Fruit fly (Drosophila melanogaster) whole organism, embryonic: ENCODE data around the gene CG7945.

Source experiments
- Atf6 ChIP-seq: fragments of 200-800 bp; sonication (Bioruptor generic); IDR thresholded peaks from 2 replicates; pipeline ENCODE4 v1.3.6; 2022; ENCODE audit warnings: missing biosample characterization, missing genetic modification characterization
- B-H1 ChIP-seq: fragments of 200-800 bp; sonication (Bioruptor generic); IDR thresholded peaks from 3 replicates; pipeline ENCODE4 v1.3.6; 2022; ENCODE audit warnings: missing biosample characterization, missing genetic modification characterization
- CG11398 ChIP-seq: fragments of 200-800 bp; sonication (Bioruptor generic); optimal IDR thresholded peaks from 2 replicates; lab custom pipeline; 2016; ENCODE audit warnings: missing biosample characterization, missing genetic modification characterization
- CG15479 ChIP-seq: fragments of 200-800 bp; sonication (Bioruptor generic); optimal IDR thresholded peaks from 3 replicates; lab custom pipeline; 2019; ENCODE audit warnings: missing biosample characterization, mild to moderate bottlenecking, missing genetic modification characterization, moderate library complexity
- CG16813 ChIP-seq: fragments of 200-800 bp; sonication (Bioruptor generic); IDR thresholded peaks from 3 replicates; pipeline ENCODE4 v1.3.6; 2022; ENCODE audit warnings: missing biosample characterization, missing genetic modification characterization; ENCODE audit not compliant: partially characterized antibody
- CG17328 ChIP-seq: fragments of 200-800 bp; sonication (Bioruptor generic); IDR thresholded peaks from 2 replicates; pipeline ENCODE4 v1.3.6; 2022; ENCODE audit warnings: missing biosample characterization, missing genetic modification characterization
- CG17802 ChIP-seq: fragments of 200-800 bp; sonication (Bioruptor generic); optimal IDR thresholded peaks from 2 replicates; lab custom pipeline; 2018; ENCODE audit warnings: missing biosample characterization, mild to moderate bottlenecking, missing genetic modification characterization, moderate library complexity
- CG2678 ChIP-seq: fragments of 200-800 bp; sonication (Bioruptor generic); optimal IDR thresholded peaks from 3 replicates; lab custom pipeline; 2019; ENCODE audit warnings: missing biosample characterization, mild to moderate bottlenecking, missing genetic modification characterization, moderate library complexity
- CG30403 ChIP-seq: fragments of 200-800 bp; sonication (Bioruptor generic); optimal IDR thresholded peaks from 3 replicates; lab custom pipeline; 2016; ENCODE audit warnings: missing biosample characterization, missing genetic modification characterization
- CG31365 ChIP-seq: fragments of 200-800 bp; sonication (Bioruptor generic); optimal IDR thresholded peaks from 2 replicates; lab custom pipeline; 2018; ENCODE audit warnings: missing biosample characterization, mild to moderate bottlenecking, missing genetic modification characterization
- CG34224 ChIP-seq: fragments of 200-800 bp; sonication (Bioruptor generic); IDR thresholded peaks from 3 replicates; pipeline ENCODE4 v1.3.6; 2022; ENCODE audit warnings: missing biosample characterization, missing genetic modification characterization; ENCODE audit not compliant: partially characterized antibody
- CG4820 ChIP-seq: fragments of 200-800 bp; sonication (Bioruptor generic); optimal IDR thresholded peaks from 3 replicates; lab custom pipeline; 2016; ENCODE audit warnings: missing biosample characterization, missing genetic modification characterization
- CG6272 ChIP-seq: fragments of 200-800 bp; sonication (Bioruptor generic); IDR thresholded peaks from 2 replicates; pipeline ENCODE4 v1.3.6; 2022; ENCODE audit warnings: missing biosample characterization, missing genetic modification characterization
- CG8281 ChIP-seq: fragments of 200-800 bp; sonication (Bioruptor generic); optimal IDR thresholded peaks from 2 replicates; lab custom pipeline; 2018; ENCODE audit warnings: missing biosample characterization, mild to moderate bottlenecking, missing genetic modification characterization, moderate library complexity
- CG8765 ChIP-seq: fragments of 200-800 bp; sonication (Bioruptor generic); IDR thresholded peaks from 2 replicates; pipeline ENCODE4 v1.3.6; 2022; ENCODE audit warnings: missing biosample characterization, missing genetic modification characterization
- CG9727 ChIP-seq: fragments of 200-800 bp; sonication (Bioruptor generic); optimal IDR thresholded peaks from 3 replicates; lab custom pipeline; 2017; ENCODE audit warnings: missing biosample characterization, mild to moderate bottlenecking, missing genetic modification characterization
- CG9876 ChIP-seq: fragments of 200-800 bp; sonication (Bioruptor generic); optimal IDR thresholded peaks from 2 replicates; lab custom pipeline; 2016; ENCODE audit warnings: missing biosample characterization, missing genetic modification characterization
- Camta ChIP-seq: fragments of 200-800 bp; sonication (Bioruptor generic); optimal IDR thresholded peaks from 2 replicates; lab custom pipeline; 2016; ENCODE audit warnings: missing biosample characterization, missing genetic modification characterization
- D ChIP-seq, 2 experiments: fragments of 200-800 bp in 1 of 2; fragments of >200 bp in 1 of 2; sonication (Bioruptor generic) in 1 of 2; optimal IDR thresholded peaks; 2 replicates in 1 of 2; 3 replicates in 1 of 2; lab custom pipeline; 2017; ENCODE audit warnings: mild to moderate bottlenecking in 1 of 2, missing biosample characterization in 1 of 2, missing genetic modification characterization in 1 of 2, missing genetic modification reagents in 1 of 2
- Dek ChIP-seq: fragments of 200-800 bp; sonication (Bioruptor generic); optimal IDR thresholded peaks from 3 replicates; lab custom pipeline; 2019; ENCODE audit warnings: missing biosample characterization, mild to moderate bottlenecking, missing genetic modification characterization, moderate library complexity
- Dp ChIP-seq: fragments of 200-800 bp; sonication (Bioruptor generic); optimal IDR thresholded peaks from 2 replicates; lab custom pipeline; 2018; ENCODE audit warnings: missing biosample characterization, mild to moderate bottlenecking, missing genetic modification characterization, moderate library complexity
- Gsc ChIP-seq: fragments of 200-800 bp; sonication (Bioruptor generic); IDR thresholded peaks from 2 replicates; pipeline ENCODE4 v1.3.6; 2022; ENCODE audit warnings: missing biosample characterization, missing genetic modification characterization
- Hmr ChIP-seq: fragments of 200-800 bp; sonication (Bioruptor generic); optimal IDR thresholded peaks from 3 replicates; lab custom pipeline; 2017; ENCODE audit warnings: mild to moderate bottlenecking, missing biosample characterization, missing genetic modification reagents, missing genetic modification characterization
- Mrtf ChIP-seq: fragments of 200-800 bp; sonication (Bioruptor generic); IDR thresholded peaks from 3 replicates; pipeline ENCODE4 v1.3.6; 2022; ENCODE audit warnings: missing biosample characterization, missing genetic modification characterization
- Myb ChIP-seq: fragments of 200-800 bp; sonication (Bioruptor generic); optimal IDR thresholded peaks from 2 replicates; lab custom pipeline; 2016; ENCODE audit warnings: missing biosample characterization, missing genetic modification characterization
- Opbp ChIP-seq: fragments of 200-800 bp; sonication (Bioruptor generic); IDR thresholded peaks from 3 replicates; pipeline ENCODE4 v1.3.6; 2022; ENCODE audit warnings: missing biosample characterization, missing genetic modification characterization; ENCODE audit not compliant: partially characterized antibody
- Sry-δ ChIP-seq: fragments of 200-800 bp; sonication (Bioruptor generic); optimal IDR thresholded peaks from 2 replicates; lab custom pipeline; 2016; ENCODE audit warnings: missing biosample characterization, missing genetic modification characterization
- ac ChIP-seq: fragments of 200-800 bp; sonication (Bioruptor generic); optimal IDR thresholded peaks from 3 replicates; lab custom pipeline; 2017; ENCODE audit warnings: missing biosample characterization, mild to moderate bottlenecking, missing genetic modification characterization
- aop ChIP-seq: fragments of 200-800 bp; sonication (Bioruptor generic); IDR thresholded peaks from 2 replicates; pipeline ENCODE4 v1.3.6; 2022; ENCODE audit warnings: missing biosample characterization, missing genetic modification characterization
- ase ChIP-seq: fragments of 200-800 bp; sonication (Bioruptor generic); IDR thresholded peaks from 3 replicates; pipeline ENCODE4 v1.3.6; 2022; ENCODE audit warnings: missing biosample characterization, missing genetic modification characterization
- crc ChIP-seq: fragments of 200-800 bp; sonication (Bioruptor generic); optimal IDR thresholded peaks from 2 replicates; lab custom pipeline; 2016; ENCODE audit warnings: missing biosample characterization, missing genetic modification characterization
- croc ChIP-seq: fragments of 200-800 bp; sonication (Bioruptor generic); conservative IDR thresholded peaks from 3 replicates; pipeline ENCODE4 v1.3.6; 2022; ENCODE audit warnings: missing biosample characterization, missing genetic modification characterization
- da ChIP-seq: fragments of 200-800 bp; sonication (Bioruptor generic); optimal IDR thresholded peaks from 2 replicates; lab custom pipeline; 2016; ENCODE audit warnings: missing biosample characterization, missing genetic modification characterization
- dimm ChIP-seq: fragments of 200-800 bp; sonication (Bioruptor generic); IDR thresholded peaks from 2 replicates; pipeline ENCODE4 v1.3.6; 2022; ENCODE audit warnings: missing biosample characterization, missing genetic modification characterization
- fd3F ChIP-seq: fragments of 200-800 bp; sonication (Bioruptor generic); optimal IDR thresholded peaks from 2 replicates; lab custom pipeline; 2018; ENCODE audit warnings: missing biosample characterization, mild to moderate bottlenecking, missing genetic modification characterization, moderate library complexity
- ftz-f1 ChIP-seq: fragments of 200-800 bp; sonication (Bioruptor generic); optimal IDR thresholded peaks from 2 replicates; lab custom pipeline; 2016; ENCODE audit warnings: missing biosample characterization, missing genetic modification characterization
- hb ChIP-seq: fragments of 200-800 bp; sonication (Bioruptor generic); IDR thresholded peaks from 3 replicates; pipeline ENCODE4 v1.3.6; 2022; ENCODE audit warnings: missing biosample characterization, missing genetic modification characterization; ENCODE audit not compliant: partially characterized antibody
- hbn ChIP-seq: fragments of 200-800 bp; sonication (Bioruptor generic); IDR thresholded peaks from 2 replicates; pipeline ENCODE4 v1.3.6; 2022; ENCODE audit warnings: missing biosample characterization, missing genetic modification characterization; ENCODE audit not compliant: partially characterized antibody
- jigr1 ChIP-seq: fragments of 200-800 bp; sonication (Bioruptor generic); IDR thresholded peaks from 3 replicates; pipeline ENCODE4 v1.3.6; 2022; ENCODE audit warnings: missing biosample characterization, missing genetic modification characterization
- maf-S ChIP-seq: fragments of 200-800 bp; sonication (Bioruptor generic); optimal IDR thresholded peaks from 2 replicates; lab custom pipeline; 2016; ENCODE audit warnings: missing biosample characterization, missing genetic modification characterization
- mld ChIP-seq: fragments of 200-800 bp; sonication (Bioruptor generic); IDR thresholded peaks from 3 replicates; pipeline ENCODE4 v1.3.6; 2022; ENCODE audit warnings: missing biosample characterization, missing genetic modification characterization; ENCODE audit not compliant: partially characterized antibody
- onecut ChIP-seq: fragments of 200-800 bp; sonication (Bioruptor generic); IDR thresholded peaks from 2 replicates; pipeline ENCODE4 v1.3.6; 2022; ENCODE audit warnings: missing biosample characterization, missing genetic modification characterization
- rib ChIP-seq: fragments of 200-800 bp; sonication (Bioruptor generic); IDR thresholded peaks from 2 replicates; pipeline ENCODE4 v1.3.6; 2022; ENCODE audit warnings: missing biosample characterization, missing genetic modification characterization
- slp2 ChIP-seq: fragments of 200-800 bp; sonication (Bioruptor generic); optimal IDR thresholded peaks from 2 replicates; lab custom pipeline; 2016; ENCODE audit warnings: missing biosample characterization, missing genetic modification characterization
- ssp ChIP-seq: fragments of 200-800 bp; sonication (Bioruptor generic); IDR thresholded peaks from 2 replicates; pipeline ENCODE4 v1.3.6; 2022; ENCODE audit warnings: missing biosample characterization, missing genetic modification characterization
- sug ChIP-seq: fragments of 200-800 bp; optimal IDR thresholded peaks from 2 replicates; lab custom pipeline; 2019; ENCODE audit warnings: missing biosample characterization, mild to moderate bottlenecking, missing genetic modification characterization, moderate library complexity
- vnd ChIP-seq: fragments of 200-800 bp; sonication (Bioruptor generic); IDR thresholded peaks from 3 replicates; pipeline ENCODE4 v1.3.6; 2022; ENCODE audit warnings: missing biosample characterization, missing genetic modification characterization; ENCODE audit not compliant: partially characterized antibody
- wdn ChIP-seq: fragments of 200-800 bp; sonication (Bioruptor generic); IDR thresholded peaks from 2 replicates; pipeline ENCODE4 v1.3.6; 2022; ENCODE audit warnings: missing biosample characterization, missing genetic modification characterization
- wek ChIP-seq: fragments of 200-800 bp; sonication (Bioruptor generic); optimal IDR thresholded peaks from 3 replicates; lab custom pipeline; 2018; ENCODE audit warnings: missing biosample characterization, mild to moderate bottlenecking, missing genetic modification characterization, moderate library complexity

Gene CG7945

DNA sequence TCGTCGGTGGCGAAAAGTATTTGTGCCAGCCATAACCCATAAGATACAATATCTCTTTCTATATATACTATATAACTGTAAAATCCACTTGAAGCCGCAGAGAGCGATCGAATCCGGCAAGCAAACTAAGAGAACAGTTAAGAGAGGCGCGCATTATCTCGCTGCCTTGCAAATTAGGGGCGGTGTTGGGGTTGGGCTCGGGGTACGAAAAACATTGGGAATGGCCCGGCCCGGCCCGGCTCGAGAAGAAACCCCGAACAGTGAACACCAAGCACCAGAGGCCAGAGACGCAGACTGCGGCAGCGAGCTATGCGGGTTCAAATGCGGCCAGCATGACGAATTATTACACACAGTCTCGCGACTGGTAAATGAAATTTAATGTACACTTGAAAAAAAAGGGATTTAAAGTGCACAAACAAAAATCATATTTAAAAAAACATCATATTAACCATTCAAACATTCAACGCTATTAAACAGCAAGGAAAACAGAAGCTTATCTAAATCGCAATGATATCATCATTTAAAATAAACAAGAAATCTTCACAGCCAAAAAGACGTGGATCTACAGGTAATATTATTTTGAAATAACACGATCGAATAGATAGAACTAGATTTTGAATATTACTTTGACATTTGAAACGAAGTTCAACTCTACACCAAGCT is 8.6 kb upstream of the CG7945 start (continued):
- TF ChIP-seq D (optimal IDR thresholded peaks at IDR 0.05; lab: Kevin White, UChicago) (no peak), D (GFP tag; optimal IDR thresholded peaks at IDR 0.05; lab: Kevin White, UChicago) (peak; percentile 70), CG8765 (GFP tag; lab: Robert Waterston, UW) (peak; percentile 35; the same call in 1 of the 2 replicates), CG31365 (tag; lab: Kevin White, UChicago) (no peak), da (GFP tag; lab: Kevin White, UChicago) (no peak), CG17328 (GFP tag; lab: Robert Waterston, UW) (peak; percentile 34; the same call in 1 of the 2 replicates), jigr1 (GFP tag; lab: Robert Waterston, UW) (no peak), B-H1 (GFP tag; lab: Robert Waterston, UW) (no peak; the same call in 2 of the 3 replicates), CG2678 (tag; lab: Kevin White, UChicago) (peak; percentile 67), ase (GFP tag; lab: Robert Waterston, UW) (0 out of 3 replicates have a peak, but pooled peaks have one; percentile 26), vnd (GFP tag; lab: Robert Waterston, UW) (no peak), fd3F (GFP tag; lab: Kevin White, UChicago) (no peak), ssp (no peak), hbn (GFP tag; lab: Robert Waterston, UW) (no peak), Mrtf (no peak), ac (GFP tag; lab: Kevin White, UChicago) (no peak), CG4820 (peak; percentile 44), ftz-f1 (GFP tag; lab: Kevin White, UChicago) (no peak), hb (no peak), CG16813 (GFP tag; lab: Robert Waterston, UW) (no peak), CG9876 (peak; percentile 22), croc (GFP tag; lab: Robert Waterston, UW) (no peak), Atf6 (GFP tag; lab: Robert Waterston, UW) (peak; percentile 52; the same call in 1 of the 2 replicates), onecut (GFP tag; lab: Robert Waterston, UW) (peak; percentile 23; the same call in 1 of the 2 replicates), CG8281 (no peak), CG11398 (GFP tag; lab: Kevin White, UChicago) (no peak), Gsc (no peak), dimm (0 out of 2 replicates have a peak, but pooled peaks have one; percentile 23), CG17802 (tag; lab: Kevin White, UChicago) (no peak), Camta (no peak), crc (GFP tag; lab: Kevin White, UChicago) (no peak), CG15479 (GFP tag; lab: Kevin White, UChicago) (no peak), Opbp (GFP tag; lab: Robert Waterston, UW) (no peak), CG9727 (peak; percentile 68), Dp (GFP tag; lab: Kevin White, UChicago) (no peak), CG6272 (GFP tag; lab: Robert Waterston, UW) (no peak), Dek (tag; lab: Kevin White, UChicago) (no peak), slp2 (GFP tag; lab: Kevin White, UChicago) (peak; percentile 15), Sry-δ (GFP tag; lab: Kevin White, UChicago) (no peak), Hmr (GFP tag; lab: Kevin White, UChicago) (no peak), maf-S (GFP tag; lab: Kevin White, UChicago) (no peak), CG30403 (GFP tag; lab: Kevin White, UChicago) (peak; percentile 32), CG34224 (GFP tag; lab: Robert Waterston, UW) (no peak), Myb (GFP tag; lab: Kevin White, UChicago) (peak; percentile 14), sug (tag; lab: Kevin White, UChicago) (peak; percentile 14), wek (GFP tag; lab: Kevin White, UChicago) (no peak), aop (no peak), mld (GFP tag; lab: Robert Waterston, UW) (no peak), wdn (0 out of 2 replicates have a peak, but pooled peaks have one; percentile 5), rib (GFP tag; lab: Robert Waterston, UW) (0 out of 2 replicates have a peak, but pooled peaks have one; percentile 58)
